Worm (Caenorhabditis elegans): ENCODE measurements around the gene tax-6.

- no peak for TF ChIP-seq elt-1 (tag; optimal IDR thresholded peaks at IDR 0.05; ENCODE audit: borderline replicate concordance, insufficient read depth)
- TF ChIP-seq unc-39 (tag; optimal IDR thresholded peaks at IDR 0.05), result no peak
- no peak for TF ChIP-seq mep-1 (tag; optimal IDR thresholded peaks at IDR 0.05)
- TF ChIP-seq ces-1 (GFP tag; optimal IDR thresholded peaks at IDR 0.05), result no peak
- no peak for TF ChIP-seq snpc-4 (tag; optimal IDR thresholded peaks at IDR 0.05)
- TF ChIP-seq ceh-83 (GFP tag; optimal IDR thresholded peaks at IDR 0.05), result no peak
- no peak for TF ChIP-seq blmp-1 (tag; optimal IDR thresholded peaks at IDR 0.05)
- TF ChIP-seq nhr-12 (tag; optimal IDR thresholded peaks at IDR 0.05), result no peak
- no peak for TF ChIP-seq pha-4 (tag; optimal IDR thresholded peaks at IDR 0.05)
- no peak for TF ChIP-seq lin-13 (tag; optimal IDR thresholded peaks at IDR 0.05)
- TF ChIP-seq lsy-2 (tag; optimal IDR thresholded peaks at IDR 0.05), result no peak
These were observed 37.3 kb downstream of the tax-6 start, which contains the start of gene ugt-43 for ce11 chrIV:10463987-10464638.
